Worm (Caenorhabditis elegans) whole organism, L4 larva: Measurements from ENCODE around the gene sre-54.

Source experiments
- R02D3.7 ChIP-seq: fragments of 150-350 bp; sonication (generic microtip); optimal IDR thresholded peaks from 3 replicates; lab custom pipeline; 2014; ENCODE audit warnings: missing biosample characterization, missing genetic modification characterization
- Y105C5A.15 ChIP-seq: fragments of 200-800 bp; sonication (Bioruptor generic); IDR thresholded peaks from 2 replicates; pipeline ENCODE4 v1.3.6; 2022; ENCODE audit warnings: missing genetic modification characterization, missing compliant biosample characterization
- Y48G9A.11 ChIP-seq: fragments of 200-800 bp; sonication (Bioruptor generic); IDR thresholded peaks from 2 replicates; pipeline ENCODE4 v1.3.6; 2022; ENCODE audit warnings: missing genetic modification reagents, missing genetic modification characterization, missing compliant biosample characterization
- Y5F2A.4 ChIP-seq: fragments of 200-800 bp; sonication (Bioruptor generic); optimal IDR thresholded peaks from 2 replicates; lab custom pipeline; 2018; ENCODE audit warnings: mild to moderate bottlenecking, missing genetic modification characterization, missing compliant biosample characterization
- aly-2 ChIP-seq: sonication (generic microtip); optimal IDR thresholded peaks from 2 replicates; lab custom pipeline; 2018; ENCODE audit warnings: missing biosample characterization, missing genetic modification characterization
- ceh-20 ChIP-seq: fragments of 200-800 bp; sonication (Bioruptor generic); IDR thresholded peaks from 2 replicates; pipeline ENCODE4 v1.3.6; 2022; ENCODE audit warnings: missing genetic modification reagents, missing genetic modification characterization, missing compliant biosample characterization
- daf-16 ChIP-seq, 3 experiments: sonication (generic microtip); optimal IDR thresholded peaks; 2 replicates each; lab custom pipeline; 2016 to 2017; ENCODE audit warnings: missing genetic modification characterization in 3 of 3, missing genetic modification reagents in 3 of 3, mild to moderate bottlenecking in 2 of 3, missing compliant biosample characterization in 2 of 3, missing biosample characterization in 1 of 3, moderate library complexity in 1 of 3
- dmd-8 ChIP-seq: fragments of 200-800 bp; sonication (Bioruptor generic); IDR thresholded peaks from 2 replicates; pipeline ENCODE4 v1.3.6; 2022; ENCODE audit warnings: missing genetic modification characterization, missing compliant biosample characterization
- dve-1 ChIP-seq: sonication (generic microtip); optimal IDR thresholded peaks from 2 replicates; lab custom pipeline; 2017; ENCODE audit warnings: antibody characterized with exemption, mild to moderate bottlenecking, missing genetic modification characterization, missing compliant biosample characterization; ENCODE audit not compliant: insufficient read depth
- egl-27 ChIP-seq: sonication (generic microtip); optimal IDR thresholded peaks from 3 replicates; lab custom pipeline; 2017; ENCODE audit warnings: missing biosample characterization, missing genetic modification reagents, missing genetic modification characterization
- egl-43 ChIP-seq: fragments of 200-800 bp; sonication (Bioruptor generic); IDR thresholded peaks from 2 replicates; pipeline ENCODE4 v1.3.6; 2022; ENCODE audit warnings: missing genetic modification reagents, missing genetic modification characterization, missing compliant biosample characterization
- hif-1 ChIP-seq, 2 experiments: sonication (generic microtip); optimal IDR thresholded peaks; 2 replicates each; lab custom pipeline; 2016 to 2017; ENCODE audit warnings: missing compliant biosample characterization in 2 of 2, missing genetic modification characterization in 2 of 2, missing genetic modification reagents in 2 of 2, missing genotype in 2 of 2, mild to moderate bottlenecking in 1 of 2
- lin-1 ChIP-seq: fragments of 200-800 bp; sonication (Bioruptor generic); IDR thresholded peaks from 2 replicates; pipeline ENCODE4 v1.3.6; 2022; ENCODE audit warnings: missing genetic modification reagents, missing genetic modification characterization, missing compliant biosample characterization
- lin-39 ChIP-seq: fragments of 150-350 bp; optimal IDR thresholded peaks from 2 replicates; lab custom pipeline; 2014; ENCODE audit warnings: missing biosample characterization, missing genetic modification reagents, missing genetic modification characterization
- madf-5 ChIP-seq, 2 experiments: fragments of 200-800 bp; sonication (Bioruptor generic); IDR thresholded peaks; 2 replicates each; pipeline ENCODE4 v1.3.6; 2022; ENCODE audit warnings: missing compliant biosample characterization in 2 of 2, missing genetic modification characterization in 2 of 2
- mdl-1 ChIP-seq, 2 experiments: fragments of 150-350 bp in 1 of 2; sonication (generic microtip) in 1 of 2; optimal IDR thresholded peaks; 2 replicates each; lab custom pipeline; 2014 to 2017; ENCODE audit warnings: missing biosample characterization in 2 of 2, missing genetic modification characterization in 2 of 2
- mdt-29 ChIP-seq: fragments of 200-800 bp; sonication (Bioruptor generic); IDR thresholded peaks from 2 replicates; pipeline ENCODE4 v1.3.6; 2022; ENCODE audit warnings: missing genetic modification reagents, missing genetic modification characterization, missing compliant biosample characterization
- mes-2 ChIP-seq: sonication (generic microtip); optimal IDR thresholded peaks from 2 replicates; lab custom pipeline; 2016; ENCODE audit warnings: missing genotype, mild to moderate bottlenecking, missing genetic modification characterization, missing compliant biosample characterization; ENCODE audit not compliant: poor library complexity, severe bottlenecking
- nhr-102 ChIP-seq: sonication (generic microtip); optimal IDR thresholded peaks from 2 replicates; lab custom pipeline; 2016; ENCODE audit warnings: mild to moderate bottlenecking, missing genetic modification characterization, moderate library complexity, missing compliant biosample characterization
- nhr-237 ChIP-seq: sonication (generic microtip); optimal IDR thresholded peaks from 2 replicates; lab custom pipeline; 2017; ENCODE audit warnings: missing biosample characterization, missing genetic modification characterization
- nhr-48 ChIP-seq: sonication (generic microtip); optimal IDR thresholded peaks from 2 replicates; lab custom pipeline; 2016; ENCODE audit warnings: mild to moderate bottlenecking, missing genetic modification characterization, missing compliant biosample characterization
- rbr-2 ChIP-seq: sonication (generic microtip); optimal IDR thresholded peaks from 2 replicates; lab custom pipeline; 2016; ENCODE audit warnings: missing genotype, missing genetic modification characterization, missing compliant biosample characterization
- zfp-2 ChIP-seq: sonication (generic microtip); optimal IDR thresholded peaks from 2 replicates; lab custom pipeline; 2016; ENCODE audit warnings: mild to moderate bottlenecking, missing genetic modification characterization, missing compliant biosample characterization

sre-54 gene

DNA sequence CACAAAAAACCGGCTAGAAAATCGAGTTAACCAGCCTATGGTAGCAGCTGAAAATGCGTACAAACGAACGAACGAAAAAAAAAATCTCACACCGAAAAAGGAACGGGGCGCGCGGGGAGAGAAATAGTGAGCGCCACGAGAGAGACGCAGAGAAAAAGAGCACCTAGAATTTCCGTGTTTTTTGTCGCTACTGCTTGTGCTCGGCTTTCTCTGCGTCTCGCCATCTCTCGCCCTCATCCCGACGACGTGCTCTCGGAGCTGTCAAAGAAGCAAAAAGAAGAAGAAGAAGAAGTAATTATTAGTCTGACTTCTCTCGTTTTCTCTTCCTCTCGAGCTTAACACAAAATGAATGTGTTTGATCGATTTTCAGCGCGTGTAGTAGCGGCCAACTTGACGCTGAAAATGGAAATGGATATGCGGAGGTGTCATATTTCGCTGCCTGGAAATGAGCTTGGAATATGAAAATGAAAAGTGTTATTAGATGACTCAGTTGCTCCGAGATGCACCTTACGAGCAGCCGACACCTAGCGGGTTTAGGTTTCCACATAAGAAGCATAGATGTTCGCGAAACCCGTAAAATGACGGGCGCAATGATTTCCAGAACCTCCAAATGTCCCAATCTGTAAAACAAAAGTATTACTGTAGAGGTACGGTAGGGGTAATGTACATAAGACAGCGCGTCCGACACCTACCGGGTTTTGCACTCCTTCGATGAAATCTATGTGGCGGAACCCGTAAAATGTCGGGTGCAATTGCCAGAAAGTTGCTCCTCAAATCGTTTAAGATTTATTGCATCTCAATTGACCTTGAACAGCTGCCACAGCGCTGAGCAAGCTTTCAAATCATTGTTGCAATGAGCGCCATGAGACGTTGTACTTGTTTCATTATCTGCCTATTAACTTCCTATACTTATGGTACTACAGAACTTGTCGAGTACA is 50.2 kb downstream of the sre-54 start, which contains the start of gene btb-14 (continued):
- TF ChIP-seq mdl-1 (tag; optimal IDR thresholded peaks at IDR 0.05; lab: Kevin White, UChicago) (peak in 1 of 2 experiments; percentile 21), R02D3.7 (tag; lab: Kevin White, UChicago) (no peak), ceh-20 (GFP tag; lab: Robert Waterston, UW) (0 out of 2 replicates have a peak, but pooled peaks have one; percentile 19), nhr-237 (no peak), rbr-2 (tag; lab: Kevin White, UChicago) (peak; percentile 24), egl-43 (GFP tag; lab: Robert Waterston, UW) (0 out of 2 replicates have a peak, but pooled peaks have one; percentile 44), daf-16 (GFP tag; optimal IDR thresholded peaks at IDR 0.05; lab: Kevin White, UChicago) (no peak), daf-16 (tag; optimal IDR thresholded peaks at IDR 0.05; lab: Kevin White, UChicago) (no peak), hif-1 (tag; optimal IDR thresholded peaks at IDR 0.05; lab: Kevin White, UChicago) (peak in 1 of 2 experiments; percentile 4), zfp-2 (tag; lab: Kevin White, UChicago) (no peak), mdt-29 (GFP tag; lab: Robert Waterston, UW) (no peak), lin-1 (GFP tag; lab: Robert Waterston, UW) (no peak), dve-1 (tag; lab: Kevin White, UChicago) (no peak), nhr-102 (tag; lab: Kevin White, UChicago) (no peak), mes-2 (no peak), lin-39 (no peak), Y105C5A.15 (GFP tag; lab: Robert Waterston, UW) (no peak), Y5F2A.4 (GFP tag; lab: Kevin White, UChicago) (no peak), dmd-8 (GFP tag; lab: Robert Waterston, UW) (no peak), egl-27 (no peak), nhr-48 (tag; lab: Kevin White, UChicago) (no peak), madf-5 (GFP tag; IDR thresholded peaks at IDR 0.05; lab: Robert Waterston, UW) (no peak), aly-2 (tag; lab: Kevin White, UChicago) (no peak), Y48G9A.11 (GFP tag; lab: Robert Waterston, UW) (no peak)
